Worm (Caenorhabditis elegans) whole organism, L4 larva: Measurements from ENCODE around the gene nhr-153.

Experiments used
- ceh-62 ChIP-seq: sonication (generic microtip); optimal IDR thresholded peaks from 2 replicates; lab custom pipeline; 2017; ENCODE audit warnings: missing biosample characterization, missing genetic modification characterization
- ceh-82 ChIP-seq: sonication (generic microtip); optimal IDR thresholded peaks from 2 replicates; lab custom pipeline; 2017; ENCODE audit warnings: missing biosample characterization, missing genetic modification characterization
- fkh-10 ChIP-seq: fragments of 150-350 bp; optimal IDR thresholded peaks from 2 replicates; lab custom pipeline; 2014; ENCODE audit warnings: missing biosample characterization, missing genetic modification reagents, missing genetic modification characterization
- pqm-1 ChIP-seq: sonication (generic microtip); optimal IDR thresholded peaks from 2 replicates; lab custom pipeline; 2017; ENCODE audit warnings: missing biosample characterization, missing genetic modification characterization
- snpc-4 ChIP-seq: fragments of 150-350 bp; optimal IDR thresholded peaks from 2 replicates; lab custom pipeline; 2014; ENCODE audit warnings: missing biosample characterization, missing genetic modification characterization
- unc-130 ChIP-seq: sonication (generic microtip); optimal IDR thresholded peaks from 2 replicates; lab custom pipeline; 2016; ENCODE audit warnings: missing genetic modification reagents, missing genetic modification characterization, missing compliant biosample characterization
- unc-39 ChIP-seq: sonication (generic microtip); optimal IDR thresholded peaks from 2 replicates; lab custom pipeline; 2017; ENCODE audit warnings: missing biosample characterization, missing genetic modification characterization
- unc-62 ChIP-seq, 3 experiments: fragments of 150-350 bp in 1 of 3; sonication (generic microtip); optimal IDR thresholded peaks in 2 of 3; peaks in 1 of 3; 1 replicate in 1 of 3; 2 replicates in 2 of 3; lab custom pipeline; 2014 to 2017; ENCODE audit warnings: missing biosample characterization in 3 of 3, missing genetic modification characterization in 3 of 3, missing genetic modification reagents in 3 of 3, missing genotype in 1 of 3

- TF ChIP-seq unc-62 (GFP tag; optimal IDR thresholded peaks at IDR 0.05 in 1 of 2; lab: Kevin White, UChicago), result no peak
- no peak for TF ChIP-seq unc-62 (tag; optimal IDR thresholded peaks at IDR 0.05; lab: Kevin White, UChicago)
- no peak for TF ChIP-seq pqm-1 (tag; lab: Kevin White, UChicago)
- TF ChIP-seq ceh-82 (tag; lab: Kevin White, UChicago), result no peak
- no peak for TF ChIP-seq fkh-10 (GFP tag; lab: Kevin White, UChicago)
- no peak for TF ChIP-seq ceh-62 (tag; lab: Kevin White, UChicago)
- TF ChIP-seq unc-130 (GFP tag; lab: Kevin White, UChicago), result no peak
- no peak for TF ChIP-seq unc-39
- TF ChIP-seq snpc-4 (tag; lab: Kevin White, UChicago), result no peak
Observed at ce11 chrV:12140625-12141024, 36.6 kb downstream of the nhr-153 start, which contains the start of gene C27A7.3.
